Worm (Caenorhabditis elegans): ENCODE data around the gene sra-9.

- TF ChIP-seq lsy-2 (tag; optimal IDR thresholded peaks at IDR 0.05) (no peak), aly-2 (tag; optimal IDR thresholded peaks at IDR 0.05) (no peak), nhr-6 (tag; optimal IDR thresholded peaks at IDR 0.05) (no peak), nhr-77 (tag; optimal IDR thresholded peaks at IDR 0.05) (no peak), snpc-4 (tag; optimal IDR thresholded peaks at IDR 0.05) (no peak), ztf-11 (tag; optimal IDR thresholded peaks at IDR 0.05) (no peak), ceh-16 (tag; optimal IDR thresholded peaks at IDR 0.05) (no peak), nhr-237 (tag; optimal IDR thresholded peaks at IDR 0.05) (no peak), R02D3.7 (tag; optimal IDR thresholded peaks at IDR 0.05) (no peak)
These were observed 42.3 kb downstream of the sra-9 start for ce11 chrII:9574406-9574805.

All from whole organism, L2 larva.